Worm (Caenorhabditis elegans) whole organism, L2 larva: Measurements from ENCODE around the gene Y32B12A.5.

Source experiments
- C34F6.9 ChIP-seq: fragments of 150-350 bp; optimal IDR thresholded peaks from 2 replicates; lab custom pipeline; 2014; ENCODE audit warnings: missing biosample characterization, missing genetic modification characterization
- F13H6.1 ChIP-seq: sonication (generic microtip); optimal IDR thresholded peaks from 2 replicates; lab custom pipeline; 2016; ENCODE audit warnings: missing genetic modification characterization, missing compliant biosample characterization
- Y55F3AM.14 ChIP-seq: fragments of 200-800 bp; sonication (Bioruptor generic); optimal IDR thresholded peaks from 2 replicates; lab custom pipeline; 2018; ENCODE audit warnings: mild to moderate bottlenecking, missing genetic modification characterization, missing compliant biosample characterization
- ZK546.5 ChIP-seq: sonication (generic microtip); optimal IDR thresholded peaks from 2 replicates; lab custom pipeline; 2017; ENCODE audit warnings: missing biosample characterization, missing genetic modification characterization
- aly-2 ChIP-seq: fragments of 150-350 bp; optimal IDR thresholded peaks from 2 replicates; lab custom pipeline; 2014; ENCODE audit warnings: missing biosample characterization, missing genetic modification characterization
- ama-1 ChIP-seq: fragments of 150-350 bp; optimal IDR thresholded peaks from 2 replicates; lab custom pipeline; 2018; ENCODE audit warnings: inconsistent platforms
- blmp-1 ChIP-seq: sonication (generic microtip); optimal IDR thresholded peaks from 2 replicates; lab custom pipeline; 2017; ENCODE audit warnings: missing genetic modification characterization, mild to moderate bottlenecking, missing compliant biosample characterization, antibody characterized with exemption, moderate library complexity; ENCODE audit not compliant: insufficient read depth
- ceh-16 ChIP-seq: fragments of 150-350 bp; optimal IDR thresholded peaks from 2 replicates; lab custom pipeline; 2014; ENCODE audit warnings: missing biosample characterization, missing genetic modification characterization
- ceh-82 ChIP-seq: fragments of 150-350 bp; optimal IDR thresholded peaks from 2 replicates; lab custom pipeline; 2014; ENCODE audit warnings: missing biosample characterization, missing genetic modification characterization
- crh-2 ChIP-seq: sonication (generic microtip); optimal IDR thresholded peaks from 2 replicates; lab custom pipeline; 2017; ENCODE audit warnings: missing biosample characterization, missing genetic modification characterization
- dmd-4 ChIP-seq: sonication (generic microtip); optimal IDR thresholded peaks from 2 replicates; lab custom pipeline; 2017; ENCODE audit warnings: missing biosample characterization, missing genetic modification characterization
- egl-27 ChIP-seq: sonication (generic microtip); optimal IDR thresholded peaks from 3 replicates; lab custom pipeline; 2017; ENCODE audit warnings: missing biosample characterization, missing genetic modification reagents, missing genetic modification characterization
- elt-1 ChIP-seq: fragments of 150-350 bp; optimal IDR thresholded peaks from 2 replicates; lab custom pipeline; 2014; ENCODE audit warnings: missing biosample characterization, missing genetic modification characterization
- elt-3 ChIP-seq: sonication (generic microtip); optimal IDR thresholded peaks from 2 replicates; lab custom pipeline; 2017; ENCODE audit warnings: missing biosample characterization, missing genetic modification characterization
- fos-1 ChIP-seq: fragments of 150-350 bp; optimal IDR thresholded peaks from 2 replicates; lab custom pipeline; 2014; ENCODE audit warnings: missing biosample characterization, missing genetic modification characterization
- gmeb-1 ChIP-seq: fragments of 150-350 bp; optimal IDR thresholded peaks from 2 replicates; lab custom pipeline; 2014; ENCODE audit warnings: missing biosample characterization, missing genetic modification characterization
- lin-13 ChIP-seq: fragments of 150-350 bp; optimal IDR thresholded peaks from 2 replicates; lab custom pipeline; 2014; ENCODE audit warnings: missing biosample characterization, missing genetic modification reagents, missing genetic modification characterization
- mbf-1 ChIP-seq: sonication (generic microtip); optimal IDR thresholded peaks from 2 replicates; lab custom pipeline; 2017; ENCODE audit warnings: missing biosample characterization, missing genetic modification characterization
- nhr-11 ChIP-seq: fragments of 150-350 bp; optimal IDR thresholded peaks from 2 replicates; lab custom pipeline; 2014; ENCODE audit warnings: missing biosample characterization, missing genetic modification characterization
- nhr-129 ChIP-seq: fragments of 150-350 bp; optimal IDR thresholded peaks from 2 replicates; lab custom pipeline; 2014; ENCODE audit warnings: missing biosample characterization, missing genetic modification characterization
- nhr-23 ChIP-seq: fragments of 150-350 bp; optimal IDR thresholded peaks from 2 replicates; lab custom pipeline; 2014; ENCODE audit warnings: missing biosample characterization, missing genetic modification reagents, missing genetic modification characterization
- nhr-237 ChIP-seq: fragments of 150-350 bp; optimal IDR thresholded peaks from 2 replicates; lab custom pipeline; 2014; ENCODE audit warnings: missing biosample characterization, missing genetic modification characterization
- nhr-6 ChIP-seq: fragments of 150-350 bp; optimal IDR thresholded peaks from 2 replicates; lab custom pipeline; 2014; ENCODE audit warnings: missing biosample characterization, missing genetic modification characterization
- nhr-77 ChIP-seq: fragments of 150-350 bp; optimal IDR thresholded peaks from 2 replicates; lab custom pipeline; 2014; ENCODE audit warnings: missing biosample characterization, missing genetic modification characterization
- peb-1 ChIP-seq: fragments of 150-350 bp; optimal IDR thresholded peaks from 2 replicates; lab custom pipeline; 2014; ENCODE audit warnings: missing biosample characterization, missing genetic modification characterization
- sem-4 ChIP-seq: fragments of 150-350 bp; optimal IDR thresholded peaks from 2 replicates; lab custom pipeline; 2014; ENCODE audit warnings: missing biosample characterization, missing genetic modification reagents, missing genetic modification characterization
- skn-1 ChIP-seq: sonication (generic microtip); optimal IDR thresholded peaks from 2 replicates; lab custom pipeline; 2017; ENCODE audit warnings: missing biosample characterization, missing genetic modification characterization
- sma-3 ChIP-seq: sonication (generic microtip); optimal IDR thresholded peaks from 2 replicates; lab custom pipeline; 2016; ENCODE audit warnings: missing genetic modification reagents, missing genetic modification characterization, missing compliant biosample characterization
- sma-9 ChIP-seq, 2 experiments: fragments of 150-350 bp in 1 of 2; sonication (generic microtip) in 1 of 2; optimal IDR thresholded peaks; 2 replicates each; lab custom pipeline; 2014 to 2016; ENCODE audit warnings: missing genetic modification characterization in 2 of 2, mild to moderate bottlenecking in 1 of 2, missing biosample characterization in 1 of 2, missing compliant biosample characterization in 1 of 2, missing genetic modification reagents in 1 of 2, moderate library complexity in 1 of 2
- snpc-4 ChIP-seq: fragments of 150-350 bp; optimal IDR thresholded peaks from 2 replicates; lab custom pipeline; 2014; ENCODE audit warnings: missing biosample characterization, missing genetic modification characterization
- unc-39 ChIP-seq: fragments of 150-350 bp; optimal IDR thresholded peaks from 2 replicates; lab custom pipeline; 2014; ENCODE audit warnings: missing biosample characterization, missing genetic modification characterization
- unc-55 ChIP-seq: fragments of 150-350 bp; sonication (generic microtip); optimal IDR thresholded peaks from 3 replicates; lab custom pipeline; 2014; ENCODE audit warnings: missing biosample characterization, missing genetic modification reagents, missing genetic modification characterization
- unc-62 ChIP-seq: fragments of 150-350 bp; optimal IDR thresholded peaks from 2 replicates; lab custom pipeline; 2014; ENCODE audit warnings: missing biosample characterization, missing genetic modification reagents, missing genetic modification characterization
- ztf-1 ChIP-seq: fragments of 200-800 bp; sonication (Bioruptor generic); conservative IDR thresholded peaks from 2 replicates; pipeline ENCODE4 v1.3.6; 2022; ENCODE audit warnings: missing genetic modification characterization, missing compliant biosample characterization
- ztf-11 ChIP-seq: sonication (generic microtip); optimal IDR thresholded peaks from 2 replicates; lab custom pipeline; 2017; ENCODE audit warnings: missing biosample characterization, missing genetic modification characterization

The Y32B12A.5 gene

DNA sequence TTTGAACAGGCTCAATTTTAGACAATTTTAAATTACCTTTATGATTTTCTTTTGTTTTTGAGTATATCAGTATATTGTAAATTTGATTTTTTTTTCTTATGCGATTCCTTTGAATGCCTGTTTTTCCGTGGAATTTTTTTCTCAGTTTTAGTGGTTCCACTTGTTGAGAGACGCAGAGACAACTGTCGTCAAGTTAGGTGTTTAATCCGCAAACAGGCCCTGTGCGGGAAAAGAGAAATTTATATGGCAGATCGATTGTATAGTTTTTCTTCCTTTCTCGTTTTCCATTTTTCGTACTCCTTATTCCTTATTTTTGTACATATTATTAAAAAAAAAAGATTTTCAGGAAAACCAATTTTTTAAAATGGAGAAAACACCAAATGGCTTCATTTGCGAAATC is 11.6 kb upstream of the Y32B12A.5 start, which contains the start of gene F36D3.1 (continued):
- TF ChIP-seq nhr-77 (tag; lab: Kevin White, UChicago) (no peak), crh-2 (tag; lab: Kevin White, UChicago) (peak; percentile 34)

DNA sequence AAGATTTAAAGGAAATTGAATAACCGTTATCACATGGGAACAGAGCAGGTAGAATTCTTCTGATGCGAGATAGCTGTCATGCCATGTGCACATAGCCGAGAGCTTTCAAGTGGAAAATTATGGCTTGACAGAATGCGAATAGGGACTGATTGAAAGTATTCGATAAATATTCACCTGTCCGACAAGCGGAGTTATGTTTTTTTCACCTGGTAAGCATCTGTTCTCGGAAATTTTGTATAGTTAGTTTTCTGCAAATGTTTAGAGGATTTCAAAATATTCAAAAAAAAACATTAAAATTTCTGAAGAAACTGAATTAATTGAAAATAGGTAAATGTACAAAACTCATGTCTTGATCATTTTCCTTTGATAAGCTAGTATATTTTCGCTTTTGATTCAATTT is 10.1 kb upstream of the Y32B12A.5 start, which contains the start of gene srh-136:
TSS of gene srh-136 (minus strand) at position 93 of the 400 bp plus-strand sequence.
- TF ChIP-seq sma-3 (GFP tag; lab: Kevin White, UChicago): no peak
- no peak for TF ChIP-seq sem-4 (tag; lab: Kevin White, UChicago)
- no peak for TF ChIP-seq Y55F3AM.14 (GFP tag; lab: Kevin White, UChicago)
- no peak for TF ChIP-seq ztf-1
- no peak for TF ChIP-seq F13H6.1 (tag; lab: Kevin White, UChicago)
- TF ChIP-seq, all 48 proteins: peak for 0

DNA sequence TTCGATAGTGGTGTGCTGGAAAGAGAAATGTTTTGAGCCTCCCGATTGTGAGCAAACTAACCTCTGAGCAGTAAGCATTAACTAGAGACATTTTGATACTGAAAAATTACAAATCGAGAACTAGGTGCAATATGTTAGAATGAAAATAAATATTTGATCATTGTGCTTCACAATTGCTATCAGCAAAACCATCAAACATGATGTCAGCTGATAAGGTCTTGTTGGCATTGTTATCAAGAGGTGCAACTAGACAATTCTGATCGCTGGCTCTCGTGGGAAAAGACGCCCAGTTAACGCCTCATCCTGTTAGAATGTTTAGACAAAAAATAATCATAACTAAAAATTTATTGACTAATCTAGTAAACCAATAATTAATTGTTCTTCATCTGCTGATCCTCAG is 7.0 kb upstream of the Y32B12A.5 start, which contains the start of gene comt-2:
TSS of gene comt-2 (minus strand) at position 131 of the 400 bp plus-strand sequence.
- TF ChIP-seq C34F6.9 (tag; lab: Kevin White, UChicago) (no peak), nhr-129 (tag; lab: Kevin White, UChicago) (no peak), ZK546.5 (tag; lab: Kevin White, UChicago) (no peak), egl-27 (no peak), sma-9 (GFP tag; optimal IDR thresholded peaks at IDR 0.05; lab: Kevin White, UChicago) (peak; percentile 60), sma-9 (tag; optimal IDR thresholded peaks at IDR 0.05; lab: Kevin White, UChicago) (no peak), nhr-6 (tag; lab: Kevin White, UChicago) (no peak), fos-1 (tag; lab: Kevin White, UChicago) (peak; percentile 72), peb-1 (tag; lab: Kevin White, UChicago) (no peak), mbf-1 (tag; lab: Kevin White, UChicago) (no peak), lin-13 (no peak)
- TF ChIP-seq, all 48 proteins: peak for 2

DNA sequence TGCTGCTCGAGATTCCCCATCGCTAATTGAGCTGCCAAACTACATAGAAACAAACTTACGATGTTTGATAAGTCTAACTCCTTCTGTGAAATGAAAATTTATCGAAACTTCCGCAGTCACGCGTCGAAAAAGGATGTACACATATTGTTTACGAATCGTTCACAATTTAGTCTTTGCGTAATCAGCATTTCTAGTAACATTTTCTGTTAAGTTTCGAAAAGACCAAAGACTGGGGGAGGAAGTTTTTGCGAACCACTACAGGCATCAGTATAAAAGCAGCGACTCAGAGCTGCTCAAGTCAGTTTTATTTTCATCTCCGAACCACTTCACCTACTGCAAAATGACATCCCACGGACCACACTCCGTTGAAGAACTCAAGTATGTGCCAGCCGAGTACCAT is 798 bp upstream of the Y32B12A.5 start, which contains the start of gene sqst-4:
TSS of gene sqst-4 (plus strand) at position 301 of the 400 bp plus-strand sequence.
- no peak for TF ChIP-seq unc-55 (GFP tag; lab: Kevin White, UChicago)
- no peak for TF ChIP-seq sem-4 (tag; lab: Kevin White, UChicago)
- TF ChIP-seq ama-1 (lab: Kevin White, UChicago): no peak
- TF ChIP-seq sma-3 (GFP tag; lab: Kevin White, UChicago): no peak
- no peak for TF ChIP-seq elt-3 (tag; lab: Kevin White, UChicago)
- no peak for TF ChIP-seq unc-39 (tag; lab: Kevin White, UChicago)
- no peak for TF ChIP-seq ceh-82 (tag; lab: Kevin White, UChicago)
- no peak for TF ChIP-seq snpc-4
- TF ChIP-seq lin-13: no peak
- TF ChIP-seq C34F6.9 (tag; lab: Kevin White, UChicago): no peak
- no peak for TF ChIP-seq sma-9 (GFP tag; optimal IDR thresholded peaks at IDR 0.05; lab: Kevin White, UChicago)
- TF ChIP-seq sma-9 (tag; optimal IDR thresholded peaks at IDR 0.05; lab: Kevin White, UChicago): no peak
- no peak for TF ChIP-seq skn-1 (tag; lab: Kevin White, UChicago)
- TF ChIP-seq nhr-129 (tag; lab: Kevin White, UChicago): no peak
- no peak for TF ChIP-seq gmeb-1
- no peak for TF ChIP-seq dmd-4 (tag; lab: Kevin White, UChicago)
- TF ChIP-seq, all 48 proteins: peak for 0

DNA sequence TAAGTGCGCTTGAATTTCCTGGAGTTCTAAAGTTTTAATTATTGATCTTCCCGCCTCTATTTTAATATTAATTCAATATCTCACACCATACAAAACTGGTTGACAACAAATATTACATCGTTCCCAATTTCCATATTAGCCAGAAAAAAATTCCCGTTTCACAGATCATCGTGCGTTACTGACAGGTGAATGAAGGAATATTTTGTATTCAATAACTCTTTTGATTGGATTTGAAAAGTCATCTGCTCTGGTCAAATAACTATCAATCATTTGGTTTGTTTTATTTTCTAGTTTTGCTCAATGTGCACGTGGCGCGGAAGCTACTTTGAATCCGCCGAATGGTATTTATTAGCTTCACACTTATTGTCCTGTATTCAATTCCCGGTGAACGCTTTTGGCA is 3.7 kb downstream of the Y32B12A.5 start, which contains the start of gene srh-139:
TSS of gene srh-139 (plus strand) at position 301 of the 400 bp plus-strand sequence.
- TF ChIP-seq blmp-1 (tag; lab: Kevin White, UChicago): no peak
- no peak for TF ChIP-seq unc-39 (tag; lab: Kevin White, UChicago)
- no peak for TF ChIP-seq mbf-1 (tag; lab: Kevin White, UChicago)
- no peak for TF ChIP-seq ceh-16
- no peak for TF ChIP-seq ama-1 (lab: Kevin White, UChicago)
- no peak for TF ChIP-seq ztf-11 (tag; lab: Kevin White, UChicago)
- no peak for TF ChIP-seq dmd-4 (tag; lab: Kevin White, UChicago)
- TF ChIP-seq nhr-6 (tag; lab: Kevin White, UChicago): no peak
- no peak for TF ChIP-seq elt-1 (tag; lab: Kevin White, UChicago)
- TF ChIP-seq nhr-11 (tag; lab: Kevin White, UChicago): no peak
- TF ChIP-seq crh-2 (tag; lab: Kevin White, UChicago): no peak
- no peak for TF ChIP-seq nhr-23 (tag; lab: Kevin White, UChicago)
- no peak for TF ChIP-seq nhr-237 (tag; lab: Kevin White, UChicago)
- TF ChIP-seq unc-62: no peak
- TF ChIP-seq aly-2 (tag; lab: Kevin White, UChicago): no peak
